Fruit fly (Drosophila melanogaster) ovary, adult (tissue): Measurements from ENCODE around the gene CG3457.
A peak's percentile ranks its signal among the peaks of the same experiment; 100 is the strongest.

Experiments
- CG17801 ChIP-seq: fragments of 200-800 bp; optimal IDR thresholded peaks from 2 replicates; lab custom pipeline; 2019; ENCODE audit warnings: missing biosample characterization, mild to moderate bottlenecking, missing genetic modification characterization, moderate library complexity; ENCODE audit not compliant: partially characterized antibody

Gene CG3457

DNA sequence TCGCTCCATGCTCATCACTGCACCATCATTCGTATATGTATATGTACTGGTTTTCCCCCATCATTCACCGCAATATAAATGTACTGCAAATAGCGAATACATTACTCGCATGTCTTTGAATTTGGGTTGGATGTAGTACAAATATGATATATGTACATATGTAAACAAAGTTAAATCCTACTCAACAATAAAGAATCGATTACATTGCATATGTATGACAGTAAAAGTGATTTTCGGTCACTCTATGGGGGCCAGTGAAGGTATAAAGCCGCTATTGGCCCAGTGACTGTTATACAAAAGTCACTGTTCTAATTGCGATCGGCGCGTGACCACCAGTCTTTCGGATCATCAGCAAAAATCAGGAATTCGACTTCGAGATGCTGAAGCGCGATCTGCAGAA is at the start of gene CG3457:
Gene CG3457 (plus strand): TSS at position 301 of the 400 bp plus-strand sequence.
- TF ChIP-seq CG17801 (GFP tag; lab: Kevin White, UChicago) = no peak

DNA sequence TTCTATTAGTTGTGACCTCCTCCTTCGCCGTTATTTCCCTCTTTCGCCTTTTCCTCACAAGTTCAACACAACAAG is 49.4 kb upstream of the CG3457 start, which contains the start of gene ph-p:
Gene ph-p (minus strand): TSS at position 30 of the 75 bp plus-strand sequence.
- TF ChIP-seq CG17801 (GFP tag; lab: Kevin White, UChicago) = no peak

DNA sequence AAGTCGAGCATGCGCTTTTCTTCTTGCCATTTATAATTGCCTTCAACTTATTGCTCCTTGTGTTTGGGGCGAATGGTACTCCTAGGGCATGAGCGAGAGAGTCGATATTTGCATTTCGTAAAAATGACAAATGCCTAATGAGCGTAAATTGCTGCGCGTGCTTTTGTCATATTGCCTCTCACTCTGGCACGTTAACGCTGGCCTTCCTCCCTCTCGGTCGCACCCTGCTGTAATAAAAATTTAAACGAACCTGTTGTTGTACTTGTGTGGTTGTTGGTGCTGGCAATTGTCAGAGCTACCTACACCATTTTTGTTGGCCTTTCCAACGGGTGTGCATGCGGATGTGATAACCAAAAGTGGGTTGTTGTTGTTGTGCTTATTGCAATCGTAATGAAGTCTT is 49.2 kb upstream of the CG3457 start:
- TF ChIP-seq CG17801 (GFP tag; lab: Kevin White, UChicago) = no peak

DNA sequence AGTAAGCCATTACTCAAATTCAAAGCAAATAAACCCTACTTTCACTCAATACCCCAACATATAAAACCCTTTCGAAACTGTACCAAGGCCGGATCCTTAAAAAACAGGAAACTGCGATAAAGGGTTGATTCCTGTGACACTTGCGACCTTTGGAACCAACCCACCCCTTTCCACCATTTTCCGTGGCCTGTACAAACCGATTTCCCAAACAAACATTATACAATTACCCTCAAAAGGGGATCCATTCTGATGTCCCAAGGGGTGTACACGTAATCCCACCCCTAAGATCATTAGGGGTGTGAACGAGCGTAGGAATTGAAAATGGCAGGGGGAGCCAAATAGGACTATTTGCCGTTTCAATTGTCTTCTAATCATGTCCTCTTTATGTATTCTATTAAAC is 48.0 kb upstream of the CG3457 start:
- TF ChIP-seq CG17801 (GFP tag; lab: Kevin White, UChicago) = no peak

DNA sequence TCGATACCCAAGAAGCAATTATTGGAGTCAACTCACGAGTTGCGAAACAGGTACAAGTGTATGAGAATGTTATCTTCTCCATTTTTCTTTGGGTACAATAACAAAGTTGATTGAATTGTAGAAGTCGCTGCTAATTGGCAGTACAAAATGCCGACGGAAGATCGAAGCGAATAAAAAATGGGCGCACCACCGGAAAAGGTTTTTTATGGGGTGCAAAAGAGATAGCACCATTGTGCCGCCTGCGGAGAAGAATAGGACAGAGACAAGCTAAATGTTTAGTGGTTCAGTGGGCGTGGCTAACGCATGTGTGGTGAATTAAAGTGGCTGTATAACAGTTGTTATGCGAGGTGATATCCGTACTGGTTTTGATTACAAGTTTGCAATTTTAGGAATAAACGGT is 47.1 kb upstream of the CG3457 start:
- TF ChIP-seq CG17801 (GFP tag; lab: Kevin White, UChicago) = no peak

DNA sequence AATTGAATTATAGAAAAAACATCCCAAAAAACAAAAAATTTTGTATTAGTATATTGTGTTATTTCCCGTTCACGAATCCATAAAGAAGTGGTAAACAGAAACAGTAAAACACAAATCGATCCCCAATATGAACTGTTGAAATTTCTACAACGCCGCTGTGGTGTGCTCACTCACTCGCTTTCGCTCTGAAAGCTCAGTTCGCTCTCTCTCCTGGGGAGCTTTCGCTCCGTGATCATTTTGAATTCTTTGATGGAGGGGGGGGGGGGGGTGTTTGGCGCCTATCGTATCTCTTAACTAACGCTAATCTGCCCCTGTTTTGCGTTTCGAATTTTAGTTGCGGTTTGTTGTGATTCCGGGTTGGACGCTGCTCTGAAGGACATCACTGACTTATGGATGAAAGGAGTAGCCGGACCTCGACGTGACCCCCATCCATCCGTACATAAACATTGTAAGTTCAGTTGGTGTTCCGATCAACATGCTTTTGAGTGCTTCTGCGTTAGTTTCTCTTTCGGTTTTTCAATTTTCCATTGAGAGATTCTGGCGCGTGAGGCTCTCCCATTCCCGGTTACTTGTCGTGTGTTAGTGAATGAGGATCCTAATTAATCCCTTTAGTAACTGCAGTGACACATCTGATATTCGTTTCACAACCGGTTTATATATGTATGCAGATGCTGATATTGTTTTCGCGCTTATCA is 46.3 kb upstream of the CG3457 start, which contains the start of gene D2hgdh:
Gene D2hgdh (plus strand): TSS at position 331 of the 695 bp plus-strand sequence.
- TF ChIP-seq CG17801 (GFP tag; lab: Kevin White, UChicago) = peak; percentile 2

DNA sequence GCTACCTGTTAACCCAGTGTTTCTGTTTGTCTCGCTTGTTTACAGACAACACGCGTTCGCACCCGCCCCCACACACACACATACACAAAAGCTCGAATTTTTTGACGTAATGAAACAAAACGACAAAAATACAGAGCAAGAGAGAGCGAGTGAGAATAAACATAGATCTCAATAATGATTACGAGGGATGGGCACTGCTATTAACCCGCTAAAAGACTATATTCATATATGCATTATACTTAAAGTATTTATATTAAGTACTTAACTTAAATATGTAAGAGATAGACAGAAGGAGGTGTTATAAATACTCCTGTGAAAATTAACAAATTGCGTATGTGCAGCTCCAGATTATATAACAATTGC is 45.8 kb upstream of the CG3457 start:
- peak; percentile 53 for TF ChIP-seq CG17801 (GFP tag; lab: Kevin White, UChicago)

DNA sequence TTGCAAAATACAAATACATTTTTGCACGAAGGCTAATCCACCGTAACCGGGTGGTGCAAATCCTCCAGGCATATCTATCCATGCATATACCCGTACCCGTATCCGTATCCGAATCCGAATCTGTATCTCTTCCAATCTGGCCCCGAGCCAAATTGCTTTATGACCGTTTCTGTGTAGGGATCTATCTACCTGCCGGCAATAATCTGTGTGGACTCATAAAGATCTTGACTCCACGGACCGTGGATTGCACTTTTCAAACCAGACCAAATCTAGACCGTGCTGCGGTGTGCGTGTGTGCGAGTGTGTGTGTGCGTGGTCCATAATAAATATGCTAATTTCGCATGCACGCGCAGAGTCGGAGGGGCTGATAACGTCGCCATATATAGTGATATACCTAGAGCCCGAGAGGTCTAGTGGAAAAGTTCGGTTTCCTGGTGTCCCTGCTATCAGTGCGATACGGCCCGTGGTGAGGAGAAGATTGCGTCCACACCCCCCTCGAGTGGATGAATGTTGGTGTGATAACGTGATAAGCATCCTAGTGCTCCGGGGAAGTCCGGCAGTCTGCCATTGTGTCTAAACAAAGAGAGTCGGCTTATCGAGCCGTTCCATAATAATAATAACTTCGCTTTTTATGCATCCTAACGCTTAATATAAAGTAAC is 45.2 kb upstream of the CG3457 start:
- TF ChIP-seq CG17801 (GFP tag; lab: Kevin White, UChicago) = no peak

DNA sequence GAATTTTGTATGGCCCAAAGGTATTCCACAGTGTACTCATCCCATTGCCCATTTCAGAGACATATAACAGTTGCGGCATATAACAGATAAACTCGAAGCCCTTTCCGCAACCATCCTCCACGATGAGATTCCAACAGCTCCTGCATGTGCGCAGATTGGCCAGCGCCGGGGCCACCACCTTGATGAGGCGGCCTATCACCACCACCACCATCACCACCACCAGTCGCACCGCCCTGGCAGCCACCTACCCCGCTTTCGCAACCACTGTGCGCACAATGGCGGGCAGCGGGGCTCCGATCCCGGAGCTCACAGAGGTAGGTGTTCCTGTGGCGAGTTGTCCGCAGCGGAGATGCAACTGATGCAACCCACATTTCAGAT is 44.7 kb upstream of the CG3457 start:
- TF ChIP-seq CG17801 (GFP tag; lab: Kevin White, UChicago) = no peak

DNA sequence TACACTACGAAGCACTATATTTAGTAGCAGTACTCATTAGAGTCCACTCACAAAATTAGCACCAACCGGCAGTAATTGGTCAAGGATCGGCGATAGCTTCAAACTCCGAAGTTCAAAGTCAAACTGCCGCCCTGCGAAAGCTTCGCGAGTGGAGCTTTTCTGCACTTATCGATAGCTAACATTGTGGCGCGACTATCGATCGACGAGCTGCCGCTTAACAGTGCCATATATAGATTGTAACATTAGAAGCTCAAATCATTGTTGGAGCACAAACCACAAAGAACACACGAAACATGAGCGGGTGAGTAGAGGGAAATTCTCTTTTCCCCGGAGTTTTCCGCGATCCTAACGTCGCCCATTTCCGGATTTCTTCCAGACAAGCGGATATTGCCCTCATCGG is 42.5 kb upstream of the CG3457 start, which contains the start of gene Pgd:
Gene Pgd (plus strand): TSS at position 23 of the 400 bp plus-strand sequence.
- peak; percentile 73 for TF ChIP-seq CG17801 (GFP tag; lab: Kevin White, UChicago)

DNA sequence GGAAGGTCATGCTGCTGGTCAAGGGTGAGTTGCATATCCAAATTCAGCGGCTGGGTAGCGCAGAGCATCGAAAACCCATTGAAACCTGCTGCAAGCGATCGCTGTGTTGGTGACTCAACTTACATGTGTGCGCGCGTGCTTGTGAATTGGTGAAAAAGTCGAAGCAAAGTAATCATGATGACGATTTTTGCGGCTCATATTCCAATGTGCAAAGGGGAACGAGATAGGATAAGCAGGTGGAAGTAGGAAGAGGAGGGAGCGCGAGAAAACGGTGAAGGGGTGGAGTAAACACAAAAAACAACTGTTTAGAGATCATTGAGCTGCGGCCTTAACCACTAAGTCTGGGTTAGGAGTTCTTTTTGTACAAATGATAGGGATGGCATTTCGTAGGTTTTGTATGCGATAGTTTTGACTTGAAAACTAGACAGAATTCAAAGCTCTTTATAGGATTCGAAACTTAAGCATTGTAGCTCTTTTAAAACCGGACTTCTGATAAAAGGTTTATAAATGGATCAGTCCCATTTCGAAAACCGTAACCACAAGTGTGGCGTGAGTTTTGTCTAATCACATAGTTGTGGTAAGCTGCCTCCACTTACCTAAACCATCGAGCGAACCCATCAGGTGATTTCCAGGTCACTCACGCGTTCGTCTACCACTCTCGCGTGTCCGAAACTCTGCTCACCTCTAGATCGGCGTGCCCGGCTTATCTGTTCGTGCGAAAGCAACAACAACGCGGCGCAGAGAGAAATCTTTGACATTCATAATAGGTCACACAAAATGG is 41.7 kb upstream of the CG3457 start:
- TF ChIP-seq CG17801 (GFP tag; lab: Kevin White, UChicago) = peak; percentile 80

DNA sequence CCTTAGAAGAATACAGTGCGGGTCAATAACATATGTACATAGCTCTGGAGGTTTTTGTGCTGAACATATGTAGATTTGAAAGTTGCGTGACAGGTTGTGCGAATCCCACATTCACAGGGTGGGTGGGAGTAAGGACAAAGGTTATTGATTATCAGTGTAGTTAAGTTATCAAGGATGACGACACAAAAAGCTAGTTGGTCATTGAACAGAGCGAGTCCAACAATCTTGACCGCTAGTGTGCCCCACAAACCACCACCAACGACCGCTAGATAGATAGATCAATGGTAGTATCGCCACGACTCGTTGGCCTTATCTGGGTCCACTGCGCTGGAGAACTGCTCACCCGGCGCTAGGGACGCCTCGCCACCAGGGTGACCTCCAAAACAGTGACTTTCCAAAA is 41.0 kb upstream of the CG3457 start:
- no peak for TF ChIP-seq CG17801 (GFP tag; lab: Kevin White, UChicago)

DNA sequence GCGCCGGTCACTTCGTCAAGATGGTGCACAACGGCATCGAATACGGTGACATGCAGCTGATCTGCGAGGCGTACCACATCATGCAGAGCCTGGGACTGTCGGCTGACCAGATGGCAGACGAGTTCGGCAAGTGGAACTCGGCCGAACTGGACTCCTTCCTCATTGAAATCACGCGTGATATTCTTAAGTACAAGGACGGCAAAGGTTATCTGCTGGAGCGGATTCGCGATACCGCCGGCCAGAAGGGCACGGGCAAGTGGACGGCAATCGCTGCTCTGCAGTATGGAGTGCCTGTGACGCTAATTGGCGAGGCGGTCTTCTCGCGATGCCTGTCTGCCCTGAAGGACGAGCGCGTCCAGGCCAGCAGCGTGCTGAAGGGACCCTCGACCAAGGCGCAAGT is 40.1 kb upstream of the CG3457 start:
- no peak for TF ChIP-seq CG17801 (GFP tag; lab: Kevin White, UChicago)

DNA sequence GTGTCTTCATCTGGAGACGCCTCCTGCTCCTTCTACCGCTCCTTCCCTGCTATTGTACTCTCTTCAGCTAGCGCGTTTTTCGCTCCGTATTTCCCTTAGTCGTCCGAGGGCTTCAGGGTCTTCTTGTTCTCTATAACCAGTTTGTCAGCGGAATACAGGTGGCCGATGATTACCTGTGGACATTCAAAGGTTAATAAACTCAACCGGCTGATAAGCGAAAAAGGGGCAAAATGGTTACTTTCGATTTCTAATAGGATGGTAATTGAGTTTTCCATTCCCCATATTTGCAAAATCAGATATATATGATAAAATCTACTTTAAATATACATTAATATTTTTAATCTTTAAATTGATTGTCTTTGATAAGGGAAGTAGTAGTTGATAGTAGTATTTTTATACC is 38.9 kb upstream of the CG3457 start:
- TF ChIP-seq CG17801 (GFP tag; lab: Kevin White, UChicago) = no peak

DNA sequence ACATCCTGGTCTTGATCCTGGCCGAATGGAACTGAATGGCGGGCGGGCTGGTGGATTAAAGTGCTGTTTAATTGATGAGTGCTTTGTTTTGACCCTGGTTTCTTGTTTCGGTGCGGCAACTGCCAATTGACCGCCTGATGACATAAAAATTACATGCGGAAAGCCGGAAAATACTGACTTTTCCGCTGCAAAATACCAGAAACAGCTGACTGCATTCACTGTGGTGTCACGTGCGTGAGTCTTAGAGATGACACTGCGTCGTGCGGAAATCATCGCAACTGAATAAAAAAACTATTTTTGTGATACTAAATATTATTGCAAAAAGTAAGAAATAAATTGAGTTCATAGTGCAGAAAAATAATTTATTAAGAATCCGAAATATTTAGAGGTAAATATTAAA is 38.1 kb upstream of the CG3457 start, which contains the start of gene bcn92:
Gene bcn92 (minus strand): TSS at position 170 of the 400 bp plus-strand sequence.
- TF ChIP-seq CG17801 (GFP tag; lab: Kevin White, UChicago) = peak; percentile 41

DNA sequence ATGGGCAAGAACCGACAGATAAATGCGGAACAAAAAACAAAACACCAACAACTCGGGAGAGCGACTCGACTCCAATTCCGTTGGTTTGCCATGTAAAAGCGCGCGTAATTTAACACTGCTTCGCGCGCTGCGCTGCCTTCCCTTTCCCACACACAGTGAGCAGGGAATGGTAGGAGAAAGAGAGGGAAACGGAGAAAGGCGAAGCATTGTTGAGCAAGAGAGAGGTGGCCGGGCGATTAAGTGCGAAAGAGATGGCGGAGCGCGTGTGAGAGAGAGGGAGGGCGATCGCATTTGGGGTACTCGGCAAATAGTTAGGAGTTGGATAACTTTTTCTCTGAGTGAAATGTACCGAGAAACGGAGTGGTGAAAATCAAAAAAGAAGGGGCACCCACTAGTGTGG is 31.8 kb upstream of the CG3457 start:
- peak; percentile 38 for TF ChIP-seq CG17801 (GFP tag; lab: Kevin White, UChicago)
